Fruit fly (Drosophila melanogaster) whole organism, adult: Measurements from ENCODE around the gene CG7601.

Source experiments
- CG11617 ChIP-seq: fragments of 200-800 bp; sonication (Bioruptor generic); optimal IDR thresholded peaks from 2 replicates; lab custom pipeline; 2017; ENCODE audit warnings: mild to moderate bottlenecking, missing biosample characterization, missing genetic modification reagents, missing genetic modification characterization
- CG12768 ChIP-seq: fragments of 200-800 bp; sonication (Bioruptor generic); optimal IDR thresholded peaks from 2 replicates; lab custom pipeline; 2017; ENCODE audit warnings: missing biosample characterization, missing genetic modification characterization, mild to moderate bottlenecking, moderate library complexity, missing genetic modification reagents
- CG14711 ChIP-seq: fragments of 200-800 bp; sonication (Bioruptor generic); optimal IDR thresholded peaks from 2 replicates; lab custom pipeline; 2018; ENCODE audit warnings: missing biosample characterization, mild to moderate bottlenecking, missing genetic modification characterization, moderate library complexity
- CG1620 ChIP-seq: fragments of 200-800 bp; sonication (Bioruptor generic); optimal IDR thresholded peaks from 2 replicates; lab custom pipeline; 2016; ENCODE audit warnings: missing biosample characterization, missing genetic modification characterization
- CG33017 ChIP-seq: fragments of 200-800 bp; sonication (Bioruptor generic); optimal IDR thresholded peaks from 2 replicates; lab custom pipeline; 2018; ENCODE audit warnings: missing biosample characterization, mild to moderate bottlenecking, missing genetic modification characterization, moderate library complexity
- CG5204 ChIP-seq: fragments of 200-800 bp; sonication (Bioruptor generic); optimal IDR thresholded peaks from 2 replicates; lab custom pipeline; 2016; ENCODE audit warnings: missing biosample characterization, missing genetic modification characterization
- CG7045 ChIP-seq: fragments of 200-800 bp; sonication (Bioruptor generic); optimal IDR thresholded peaks from 2 replicates; lab custom pipeline; 2017; ENCODE audit warnings: missing biosample characterization, mild to moderate bottlenecking, missing genetic modification characterization
- CG7101 ChIP-seq: fragments of 200-800 bp; sonication (Bioruptor generic); optimal IDR thresholded peaks from 2 replicates; lab custom pipeline; 2018; ENCODE audit warnings: missing biosample characterization, mild to moderate bottlenecking, missing genetic modification characterization, moderate library complexity
- Clk ChIP-seq: fragments of 200-800 bp; sonication (Bioruptor generic); optimal IDR thresholded peaks from 2 replicates; lab custom pipeline; 2017; ENCODE audit warnings: missing biosample characterization, missing genetic modification characterization
- Crg-1 ChIP-seq: fragments of 200-800 bp; sonication (Bioruptor generic); optimal IDR thresholded peaks from 2 replicates; lab custom pipeline; 2016; ENCODE audit warnings: missing biosample characterization, missing genetic modification characterization
- Hr96 ChIP-seq: fragments of 200-800 bp; sonication (Bioruptor generic); optimal IDR thresholded peaks from 2 replicates; lab custom pipeline; 2016; ENCODE audit warnings: missing biosample characterization, missing genetic modification characterization
- Mnt ChIP-seq: fragments of 200-800 bp; sonication (Bioruptor generic); optimal IDR thresholded peaks from 2 replicates; lab custom pipeline; 2016; ENCODE audit warnings: missing biosample characterization, mild to moderate bottlenecking, missing genetic modification characterization
- bab1 ChIP-seq: fragments of 200-800 bp; sonication (Bioruptor generic); optimal IDR thresholded peaks from 3 replicates; lab custom pipeline; 2019; ENCODE audit warnings: missing biosample characterization, mild to moderate bottlenecking, missing genetic modification characterization, moderate library complexity
- cic ChIP-seq: fragments of 200-800 bp; sonication (Bioruptor generic); optimal IDR thresholded peaks from 2 replicates; lab custom pipeline; 2017; ENCODE audit warnings: missing biosample characterization, mild to moderate bottlenecking, missing genetic modification characterization, moderate library complexity
- cnc ChIP-seq, 2 experiments: fragments of >200 bp; optimal IDR thresholded peaks; 2 replicates each; lab custom pipeline; 2017
- kay ChIP-seq: fragments of 200-800 bp; sonication (Bioruptor generic); peaks from one replicate; lab custom pipeline; 2016; ENCODE audit warnings: missing biosample characterization, missing genetic modification characterization, borderline replicate concordance
- ovo ChIP-seq: fragments of 200-800 bp; sonication (Bioruptor generic); optimal IDR thresholded peaks from 2 replicates; lab custom pipeline; 2016; ENCODE audit warnings: missing biosample characterization, missing genetic modification characterization
- pad ChIP-seq: fragments of 200-800 bp; sonication (Bioruptor generic); optimal IDR thresholded peaks from 3 replicates; lab custom pipeline; 2017; ENCODE audit warnings: missing biosample characterization, missing genetic modification characterization, mild to moderate bottlenecking, moderate library complexity, missing genetic modification reagents
- tj ChIP-seq: fragments of 200-800 bp; sonication (Bioruptor generic); optimal IDR thresholded peaks from 3 replicates; lab custom pipeline; 2017; ENCODE audit warnings: missing biosample characterization, mild to moderate bottlenecking, missing genetic modification characterization, moderate library complexity
- toe ChIP-seq: fragments of 200-800 bp; sonication (Bioruptor generic); optimal IDR thresholded peaks from 2 replicates; lab custom pipeline; 2016; ENCODE audit warnings: missing biosample characterization, missing genetic modification characterization

The CG7601 gene

DNA sequence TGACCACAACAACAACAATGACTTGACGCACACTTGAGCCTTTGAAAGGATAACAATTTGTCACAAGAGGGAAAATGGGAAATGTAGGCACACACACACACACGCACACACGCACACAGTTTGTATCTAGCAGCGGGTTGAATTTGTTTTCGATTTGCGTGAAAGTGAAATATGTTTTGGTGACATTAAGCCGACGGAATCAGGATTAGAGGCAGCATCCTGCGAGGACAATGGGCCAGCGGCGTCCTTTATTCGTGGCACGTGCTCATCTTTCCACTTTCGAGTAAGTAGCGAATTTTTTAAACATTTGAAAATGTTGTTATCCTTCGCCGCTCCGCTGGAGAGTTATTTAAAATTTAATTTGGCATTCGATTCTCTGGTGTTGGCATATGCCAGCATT is 29.3 kb downstream of the CG7601 start:
- TF ChIP-seq Clk (GFP tag; lab: Kevin White, UChicago) (no peak), bab1 (GFP tag; lab: Kevin White, UChicago) (no peak), ovo (GFP tag; lab: Kevin White, UChicago) (no peak), tj (GFP tag; lab: Kevin White, UChicago) (no peak), Hr96 (no peak), cnc (optimal IDR thresholded peaks at IDR 0.05; lab: Kevin White, UChicago) (no peak)

- no peak for TF ChIP-seq cnc (optimal IDR thresholded peaks at IDR 0.05; lab: Kevin White, UChicago)
- no peak for TF ChIP-seq CG7045 (GFP tag; lab: Kevin White, UChicago)
- no peak for TF ChIP-seq tj (GFP tag; lab: Kevin White, UChicago)
- no peak for TF ChIP-seq CG11617 (GFP tag; lab: Kevin White, UChicago)
- no peak for TF ChIP-seq Hr96
These were observed 30.7 kb downstream of the CG7601 start for dm6 chr3R:29705789-29706303.

DNA sequence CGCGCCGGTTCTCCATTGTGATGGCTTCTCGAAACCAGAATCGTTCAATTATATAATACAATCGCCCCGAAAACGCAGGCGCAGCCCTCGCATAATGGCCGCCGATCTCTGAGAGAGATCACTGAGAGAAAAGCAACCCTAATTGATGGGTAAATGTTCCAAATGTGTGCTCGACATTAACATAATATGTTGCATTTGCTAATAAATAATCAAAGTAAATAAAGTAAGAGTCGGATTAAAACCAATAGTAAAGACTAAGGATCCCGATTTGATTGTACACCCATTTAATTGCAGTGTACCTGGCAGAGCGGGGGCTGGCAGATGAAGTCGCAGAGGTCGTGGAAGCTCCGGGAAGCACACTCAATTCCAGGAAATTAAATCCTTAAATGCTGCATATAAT is 32.0 kb downstream of the CG7601 start:
- TF ChIP-seq CG11617 (GFP tag; lab: Kevin White, UChicago) (no peak), CG7101 (no peak), kay (GFP tag; lab: Kevin White, UChicago) (no peak), Hr96 (no peak), cnc (optimal IDR thresholded peaks at IDR 0.05; lab: Kevin White, UChicago) (no peak), cic (GFP tag; lab: Kevin White, UChicago) (no peak), CG14711 (tag; lab: Kevin White, UChicago) (no peak), CG7045 (GFP tag; lab: Kevin White, UChicago) (no peak)

- TF ChIP-seq kay (GFP tag; lab: Kevin White, UChicago) (no peak), CG7101 (no peak), CG1620 (GFP tag; lab: Kevin White, UChicago) (no peak), CG14711 (tag; lab: Kevin White, UChicago) (no peak), Clk (GFP tag; lab: Kevin White, UChicago) (no peak), bab1 (GFP tag; lab: Kevin White, UChicago) (no peak), CG33017 (tag; lab: Kevin White, UChicago) (no peak), cic (GFP tag; lab: Kevin White, UChicago) (no peak), ovo (GFP tag; lab: Kevin White, UChicago) (no peak), cnc (optimal IDR thresholded peaks at IDR 0.05; lab: Kevin White, UChicago) (no peak), toe (GFP tag; lab: Kevin White, UChicago) (no peak), pad (GFP tag; lab: Kevin White, UChicago) (no peak), Crg-1 (GFP tag; lab: Kevin White, UChicago) (no peak), CG7045 (GFP tag; lab: Kevin White, UChicago) (no peak), CG11617 (GFP tag; lab: Kevin White, UChicago) (no peak), CG12768 (GFP tag; lab: Kevin White, UChicago) (no peak), Hr96 (no peak), CG5204 (GFP tag; lab: Kevin White, UChicago) (no peak), Mnt (GFP tag; lab: Kevin White, UChicago) (no peak)
These were observed 34.8 kb downstream of the CG7601 start for dm6 chr3R:29701739-29702138.

dm6 chr3R:29699220-29699619 is 37.3 kb downstream of the CG7601 start:
- TF ChIP-seq kay (GFP tag; lab: Kevin White, UChicago) (no peak), Crg-1 (GFP tag; lab: Kevin White, UChicago) (no peak), CG11617 (GFP tag; lab: Kevin White, UChicago) (no peak), CG33017 (tag; lab: Kevin White, UChicago) (no peak), CG12768 (GFP tag; lab: Kevin White, UChicago) (no peak), CG5204 (GFP tag; lab: Kevin White, UChicago) (no peak), pad (GFP tag; lab: Kevin White, UChicago) (no peak), cnc (optimal IDR thresholded peaks at IDR 0.05; lab: Kevin White, UChicago) (no peak), CG7045 (GFP tag; lab: Kevin White, UChicago) (no peak)

dm6 chr3R:29697841-29698240 is 38.7 kb downstream of the CG7601 start:
- TF ChIP-seq pad (GFP tag; lab: Kevin White, UChicago): no peak
- TF ChIP-seq CG7045 (GFP tag; lab: Kevin White, UChicago): no peak
- TF ChIP-seq CG1620 (GFP tag; lab: Kevin White, UChicago): no peak

- TF ChIP-seq tj (GFP tag; lab: Kevin White, UChicago) (no peak), bab1 (GFP tag; lab: Kevin White, UChicago) (no peak), Hr96 (no peak)
These were observed 40.2 kb downstream of the CG7601 start for dm6 chr3R:29696359-29696758.

DNA sequence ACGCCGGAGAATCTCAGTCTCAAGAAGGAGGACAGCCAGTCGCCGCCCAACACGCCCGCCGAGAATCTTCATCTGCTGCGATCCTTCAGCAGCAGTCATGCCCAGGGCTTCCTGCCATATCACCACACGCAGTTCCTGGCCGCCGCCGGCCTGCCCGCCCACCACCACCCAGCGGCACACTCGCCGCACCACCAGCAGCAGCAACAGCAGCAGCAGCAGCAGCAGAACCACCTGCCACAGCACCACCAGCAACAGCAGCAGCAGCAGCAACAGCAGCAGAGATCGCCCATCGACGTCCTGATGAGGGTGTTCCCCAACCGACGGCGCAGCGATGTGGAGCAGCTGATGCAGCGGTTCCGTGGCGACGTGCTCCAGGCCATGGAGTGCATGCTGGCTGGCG is 40.8 kb downstream of the CG7601 start:
- no peak for TF ChIP-seq CG12768 (GFP tag; lab: Kevin White, UChicago)
- no peak for TF ChIP-seq CG1620 (GFP tag; lab: Kevin White, UChicago)
- TF ChIP-seq cnc (optimal IDR thresholded peaks at IDR 0.05; lab: Kevin White, UChicago): no peak
- TF ChIP-seq Hr96: no peak
- no peak for TF ChIP-seq CG14711 (tag; lab: Kevin White, UChicago)
- TF ChIP-seq Clk (GFP tag; lab: Kevin White, UChicago): no peak
- no peak for TF ChIP-seq cic (GFP tag; lab: Kevin White, UChicago)
- no peak for TF ChIP-seq CG5204 (GFP tag; lab: Kevin White, UChicago)
- no peak for TF ChIP-seq CG7045 (GFP tag; lab: Kevin White, UChicago)
- TF ChIP-seq kay (GFP tag; lab: Kevin White, UChicago): no peak
- TF ChIP-seq pad (GFP tag; lab: Kevin White, UChicago): no peak
- no peak for TF ChIP-seq Mnt (GFP tag; lab: Kevin White, UChicago)
- TF ChIP-seq ovo (GFP tag; lab: Kevin White, UChicago): no peak
